Worm (Caenorhabditis elegans) whole organism, midembryonic: ENCODE measurements around the gene R10E4.9.

Experiments
- T22C8.4 ChIP-seq: fragments of 200-800 bp; sonication (Bioruptor generic); IDR thresholded peaks from 2 replicates; pipeline ENCODE4 v1.3.6; 2022; ENCODE audit warnings: missing genetic modification characterization, missing compliant biosample characterization
- flt-1 ChIP-seq: fragments of 200-800 bp; sonication (Bioruptor generic); IDR thresholded peaks from 2 replicates; pipeline ENCODE4 v1.3.6; 2022; ENCODE audit warnings: missing genetic modification characterization, missing compliant biosample characterization
- klf-2 ChIP-seq: fragments of 200-800 bp; sonication (Bioruptor generic); conservative IDR thresholded peaks from 2 replicates; pipeline ENCODE4 v1.3.6; 2022; ENCODE audit warnings: missing genetic modification reagents, missing genetic modification characterization, missing compliant biosample characterization

DNA sequence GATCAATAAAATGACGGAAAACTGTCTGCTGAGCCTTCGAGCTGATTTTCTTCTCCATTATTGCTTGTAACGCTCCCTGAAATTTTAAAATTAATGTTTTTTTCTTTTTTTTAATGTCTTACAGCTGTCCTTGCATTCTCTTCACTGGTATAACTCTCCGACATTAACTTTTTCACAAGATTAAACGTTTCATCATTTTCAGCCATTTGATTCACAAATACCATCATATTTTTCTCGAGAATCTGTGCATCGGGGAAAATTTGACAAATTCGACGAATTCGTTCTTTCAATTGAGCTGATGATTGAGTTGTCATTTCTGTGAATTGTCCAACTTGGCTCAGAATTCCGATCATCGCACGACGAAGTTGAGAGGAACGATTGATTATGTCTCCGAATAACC, 7.1 kb upstream of the R10E4.9 start:
- TF ChIP-seq T22C8.4 (GFP tag; lab: Robert Waterston, UW) (no peak), klf-2 (no peak), flt-1 (GFP tag; lab: Robert Waterston, UW) (no peak)
